Worm (Caenorhabditis elegans) whole organism, midembryonic: ENCODE data around the gene elt-2.

Source experiments
- T22C8.4 ChIP-seq: fragments of 200-800 bp; sonication (Bioruptor generic); IDR thresholded peaks from 2 replicates; pipeline ENCODE4 v1.3.6; 2022; ENCODE audit warnings: missing genetic modification characterization, missing compliant biosample characterization
- cog-1 ChIP-seq: sonication (generic microtip); optimal IDR thresholded peaks from 2 replicates; lab custom pipeline; 2016; ENCODE audit warnings: missing genetic modification characterization, missing compliant biosample characterization
- flt-1 ChIP-seq: fragments of 200-800 bp; sonication (Bioruptor generic); IDR thresholded peaks from 2 replicates; pipeline ENCODE4 v1.3.6; 2022; ENCODE audit warnings: missing genetic modification characterization, missing compliant biosample characterization
- klf-2 ChIP-seq: fragments of 200-800 bp; sonication (Bioruptor generic); conservative IDR thresholded peaks from 2 replicates; pipeline ENCODE4 v1.3.6; 2022; ENCODE audit warnings: missing genetic modification reagents, missing genetic modification characterization, missing compliant biosample characterization
- med-1 ChIP-seq: sonication (generic microtip); optimal IDR thresholded peaks from 2 replicates; lab custom pipeline; 2017; ENCODE audit warnings: missing genetic modification characterization, mild to moderate bottlenecking, missing compliant biosample characterization, antibody characterized with exemption, missing genetic modification reagents; ENCODE audit not compliant: insufficient read depth
- ref-1 ChIP-seq: fragments of 200-800 bp; sonication (Bioruptor generic); conservative IDR thresholded peaks from 2 replicates; pipeline ENCODE4 v1.3.6; 2022; ENCODE audit warnings: missing genetic modification reagents, missing genetic modification characterization, missing compliant biosample characterization
- tab-1 ChIP-seq: fragments of 200-800 bp; sonication (Bioruptor generic); IDR thresholded peaks from 2 replicates; pipeline ENCODE4 v1.3.6; 2022; ENCODE audit warnings: missing genetic modification characterization, missing compliant biosample characterization
- ztf-23 ChIP-seq: fragments of 200-800 bp; sonication (Bioruptor generic); IDR thresholded peaks from 2 replicates; pipeline ENCODE4 v1.3.6; 2022; ENCODE audit warnings: missing genetic modification reagents, missing genetic modification characterization, missing compliant biosample characterization
- ztf-29 ChIP-seq: fragments of 200-800 bp; sonication (Bioruptor generic); IDR thresholded peaks from 2 replicates; pipeline ENCODE4 v1.3.6; 2022; ENCODE audit warnings: missing genetic modification reagents, missing genetic modification characterization, missing compliant biosample characterization

elt-2 gene

DNA sequence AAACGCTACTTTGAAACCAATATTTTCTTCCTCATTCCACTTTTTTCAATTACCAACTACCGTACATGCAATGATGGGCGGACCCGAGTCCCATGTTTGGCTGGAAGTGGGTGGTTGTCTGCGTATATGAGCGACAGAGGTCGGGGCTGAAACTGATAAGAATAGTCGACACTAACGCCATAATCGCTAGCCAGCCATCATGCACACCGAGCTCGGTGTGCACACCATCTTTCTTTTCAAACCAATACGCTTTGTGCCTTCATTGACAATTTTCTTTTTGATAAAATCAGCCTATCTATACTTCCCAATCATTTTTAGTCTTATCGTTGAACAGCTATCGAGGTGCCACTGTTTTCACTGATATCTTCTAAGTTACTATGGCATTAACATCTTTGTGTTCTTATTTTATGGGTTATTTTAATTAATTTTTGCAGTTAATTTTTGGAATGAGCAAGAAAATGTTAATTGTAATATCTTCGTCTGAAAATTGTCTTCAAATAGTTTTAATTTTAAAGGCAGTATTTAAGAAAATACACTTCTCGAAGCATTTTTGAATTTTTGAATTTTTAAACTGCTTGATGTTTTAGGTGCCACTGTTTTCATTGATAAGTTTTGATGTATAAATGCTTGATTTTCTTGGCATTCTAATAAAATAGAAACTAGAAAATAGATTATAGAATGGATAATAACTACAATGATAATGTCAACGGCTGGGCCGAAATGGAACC is at the start of gene elt-2:
Gene elt-2, plus strand, starts transcription at position 678 of the 728 bp plus-strand sequence.
- no peak for TF ChIP-seq flt-1
- TF ChIP-seq tab-1, result no peak
- no peak for TF ChIP-seq ztf-29
- no peak for TF ChIP-seq ref-1 (GFP tag; lab: Robert Waterston, UW)

- no peak for TF ChIP-seq ref-1 (GFP tag; lab: Robert Waterston, UW)
- no peak for TF ChIP-seq klf-2 (GFP tag; lab: Robert Waterston, UW)
- no peak for TF ChIP-seq T22C8.4
- no peak for TF ChIP-seq flt-1
- TF ChIP-seq tab-1, result no peak
Observed at ce11 chrX:10432786-10433185, 48.3 kb upstream of the elt-2 start.

DNA sequence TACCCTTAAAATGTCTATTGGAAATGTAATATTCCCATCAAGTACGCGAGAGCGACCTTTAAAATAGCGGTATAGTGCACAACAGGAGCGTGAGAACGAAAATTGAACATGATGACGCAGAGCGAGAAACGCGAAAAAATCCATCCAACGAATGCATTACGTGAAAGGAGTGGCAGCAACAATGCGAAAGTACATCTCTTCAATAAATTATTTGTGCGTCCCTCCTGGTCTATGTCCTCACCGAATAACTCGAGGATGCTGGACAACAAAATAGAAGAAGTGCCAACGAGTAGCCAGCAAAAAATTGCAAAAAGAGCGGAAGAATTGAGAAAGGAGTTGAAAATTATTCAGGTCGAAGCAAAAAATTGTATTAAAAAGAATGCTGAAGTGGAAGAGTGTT is 47.2 kb upstream of the elt-2 start:
- no peak for TF ChIP-seq flt-1
- no peak for TF ChIP-seq klf-2 (GFP tag; lab: Robert Waterston, UW)
- TF ChIP-seq med-1, result no peak
- TF ChIP-seq T22C8.4, result no peak

DNA sequence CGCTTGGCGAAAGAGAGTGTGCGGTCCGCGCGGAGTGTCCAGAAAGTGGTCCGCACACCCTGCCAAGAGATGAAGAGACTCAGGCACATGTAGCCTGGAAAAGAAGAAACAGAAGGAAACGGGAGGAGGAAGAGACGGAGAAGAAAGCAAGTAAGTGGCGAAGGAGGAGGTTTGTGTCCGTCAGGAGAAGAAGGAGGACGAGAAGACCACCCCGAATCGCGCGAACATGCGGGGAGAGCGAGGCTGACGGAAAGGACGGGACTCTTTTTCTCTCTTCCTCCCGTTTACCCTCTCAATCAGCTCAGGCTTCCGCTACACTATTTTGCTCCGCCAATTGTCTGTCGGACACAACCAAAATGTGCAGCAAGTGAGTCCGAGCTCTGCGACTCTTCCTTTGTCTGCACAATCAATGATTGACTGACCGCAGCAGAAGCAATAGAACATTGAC is 45.5 kb upstream of the elt-2 start:
- TF ChIP-seq tab-1, result 0 out of 2 replicates have a peak, but pooled peaks have one; percentile 59
- no peak for TF ChIP-seq ref-1 (GFP tag; lab: Robert Waterston, UW)
- no peak for TF ChIP-seq klf-2 (GFP tag; lab: Robert Waterston, UW)
- 0 out of 2 replicates have a peak, but pooled peaks have one; percentile 22 for TF ChIP-seq T22C8.4
- TF ChIP-seq ztf-29, result peak; percentile 82
- peak; percentile 53; the same call in 1 of the 2 replicates for TF ChIP-seq ztf-23 (GFP tag; lab: Robert Waterston, UW)
- TF ChIP-seq cog-1 (tag; lab: Kevin White, UChicago), result peak; percentile 91
- 0 out of 2 replicates have a peak, but pooled peaks have one; percentile 32 for TF ChIP-seq flt-1
- TF ChIP-seq med-1, result no peak

- TF ChIP-seq ref-1 (GFP tag; lab: Robert Waterston, UW) (no peak), flt-1 (no peak), klf-2 (GFP tag; lab: Robert Waterston, UW) (no peak), ztf-23 (GFP tag; lab: Robert Waterston, UW) (no peak), cog-1 (tag; lab: Kevin White, UChicago) (no peak), med-1 (no peak), T22C8.4 (no peak), tab-1 (no peak), ztf-29 (no peak)
Observed at ce11 chrX:10437421-10437820, 43.6 kb upstream of the elt-2 start.

DNA sequence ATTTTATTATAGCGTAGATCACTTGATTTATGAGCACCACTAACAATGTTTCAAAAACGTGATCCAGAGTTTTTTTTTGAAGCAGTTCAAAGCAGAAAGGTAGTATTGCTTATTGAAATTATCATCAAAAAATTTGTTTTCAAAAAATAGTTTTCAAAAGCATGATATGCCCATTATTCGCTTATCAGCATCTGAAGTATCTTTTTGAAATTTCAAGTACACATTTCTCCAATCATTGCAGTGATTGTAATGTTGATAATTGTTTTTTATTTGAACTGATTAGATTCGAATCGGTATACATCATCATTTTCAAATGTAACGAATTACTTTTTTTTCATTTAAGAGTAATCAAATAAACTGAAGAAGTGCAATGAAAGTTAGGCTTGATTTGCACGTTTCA is 40.3 kb upstream of the elt-2 start:
- TF ChIP-seq ref-1 (GFP tag; lab: Robert Waterston, UW) (no peak), klf-2 (GFP tag; lab: Robert Waterston, UW) (no peak), cog-1 (tag; lab: Kevin White, UChicago) (no peak), flt-1 (no peak), tab-1 (no peak), ztf-29 (no peak), med-1 (no peak), ztf-23 (GFP tag; lab: Robert Waterston, UW) (no peak), T22C8.4 (no peak)

ce11 chrX:10443836-10444235 is 37.2 kb upstream of the elt-2 start, which contains the start of gene C39B10.3:
C39B10.3 (plus strand) TSS chrX:10444136.
- TF ChIP-seq ref-1 (GFP tag; lab: Robert Waterston, UW), result no peak

DNA sequence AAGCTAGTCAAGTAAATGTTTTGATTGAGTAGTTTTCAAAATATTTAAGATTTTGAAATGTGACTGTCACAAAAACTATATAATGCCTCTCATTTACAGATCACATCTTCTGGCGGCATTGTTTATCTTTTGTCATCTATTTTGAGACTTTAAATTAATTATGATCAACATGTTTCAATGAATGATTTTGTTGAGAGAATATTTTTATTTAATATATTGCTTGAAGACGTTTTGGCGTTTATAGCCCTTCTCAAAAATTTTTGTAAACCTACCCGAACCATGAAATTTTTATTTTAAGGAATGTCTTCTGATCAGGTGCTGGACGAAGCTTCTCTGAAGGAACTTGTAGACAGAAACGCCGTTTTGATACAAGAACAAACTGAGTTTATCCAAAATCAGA is 36.3 kb upstream of the elt-2 start, which contains the start of gene C39B10.4:
Gene C39B10.4, plus strand, starts transcription at position 301 of the 400 bp plus-strand sequence.
- TF ChIP-seq klf-2 (GFP tag; lab: Robert Waterston, UW) (no peak), cog-1 (tag; lab: Kevin White, UChicago) (no peak), med-1 (no peak), tab-1 (no peak), flt-1 (no peak), ref-1 (GFP tag; lab: Robert Waterston, UW) (no peak)

- TF ChIP-seq med-1, result no peak
- no peak for TF ChIP-seq T22C8.4
- no peak for TF ChIP-seq ztf-23 (GFP tag; lab: Robert Waterston, UW)
- no peak for TF ChIP-seq flt-1
- TF ChIP-seq tab-1, result no peak
- no peak for TF ChIP-seq ref-1 (GFP tag; lab: Robert Waterston, UW)
- no peak for TF ChIP-seq cog-1 (tag; lab: Kevin White, UChicago)
- TF ChIP-seq klf-2 (GFP tag; lab: Robert Waterston, UW), result no peak
- no peak for TF ChIP-seq ztf-29
Observed at ce11 chrX:10446982-10447381, 34.1 kb upstream of the elt-2 start, which contains the start of gene C39B10.5. C39B10.5 (plus strand) TSS chrX:10447343.

- no peak for TF ChIP-seq med-1
- no peak for TF ChIP-seq ztf-29
- no peak for TF ChIP-seq ztf-23 (GFP tag; lab: Robert Waterston, UW)
- TF ChIP-seq tab-1, result no peak
- TF ChIP-seq cog-1 (tag; lab: Kevin White, UChicago), result no peak
- TF ChIP-seq flt-1, result no peak
- TF ChIP-seq ref-1 (GFP tag; lab: Robert Waterston, UW), result no peak
- no peak for TF ChIP-seq klf-2 (GFP tag; lab: Robert Waterston, UW)
- no peak for TF ChIP-seq T22C8.4
Observed at ce11 chrX:10453960-10454359, 27.1 kb upstream of the elt-2 start, which contains the start of gene lgc-41. lgc-41 (plus strand) TSS chrX:10454260.

DNA sequence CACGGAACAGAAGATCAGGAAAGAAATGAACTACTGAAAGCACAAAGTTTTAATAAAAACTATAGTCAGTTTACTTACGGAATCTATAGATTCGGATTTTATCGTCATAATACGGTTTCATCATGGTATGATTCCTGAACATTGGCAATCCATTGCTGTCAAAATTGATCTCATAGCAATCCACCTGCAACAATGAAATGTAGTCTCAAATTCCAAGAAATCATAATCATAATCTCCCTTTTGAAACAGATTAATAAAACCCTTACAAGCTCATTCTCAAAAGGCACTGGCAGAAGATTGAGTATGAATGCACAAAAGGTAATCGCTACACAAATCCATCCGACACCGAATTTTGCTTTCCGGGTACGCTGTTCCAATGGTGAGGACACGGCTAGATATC is 18.6 kb upstream of the elt-2 start:
- TF ChIP-seq klf-2 (GFP tag; lab: Robert Waterston, UW) (no peak), med-1 (no peak), T22C8.4 (no peak), cog-1 (tag; lab: Kevin White, UChicago) (no peak), tab-1 (no peak), flt-1 (no peak), ztf-23 (GFP tag; lab: Robert Waterston, UW) (no peak), ztf-29 (no peak), ref-1 (GFP tag; lab: Robert Waterston, UW) (no peak)
